Worm (Caenorhabditis elegans): ENCODE measurements around the gene Y56A3A.7.
A peak's percentile ranks its signal among the peaks of the same experiment; 100 is the strongest.

Gene Y56A3A.7

DNA sequence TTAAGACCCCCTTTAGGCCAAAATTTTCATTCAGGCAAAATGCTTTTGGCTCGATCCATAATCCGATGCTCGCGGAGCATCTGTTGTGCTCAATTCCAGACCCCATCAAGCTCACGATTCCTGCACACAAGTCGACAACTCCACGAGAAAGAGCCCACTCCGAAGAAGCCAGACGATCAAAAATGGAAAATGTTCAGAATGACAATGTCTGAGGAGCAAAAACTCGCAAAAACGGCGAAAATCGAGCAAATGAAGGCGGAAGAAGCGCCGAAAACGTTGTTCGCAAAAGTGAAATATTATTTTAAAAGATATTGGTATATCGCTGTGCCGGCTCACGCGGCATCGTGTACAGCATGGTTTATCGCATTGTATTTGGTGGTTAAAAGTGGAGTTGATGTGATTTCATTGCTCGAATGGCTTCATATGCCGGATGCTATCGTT lies 25.1 kb downstream of the Y56A3A.7 start, which contains the start of gene Y56A3A.22:
TSS of gene Y56A3A.22 (plus strand) at position 35 of the 441 bp plus-strand sequence.
- TF ChIP-seq ztf-25 (GFP tag; IDR thresholded peaks at IDR 0.05) (no peak), nhr-90 (tag; optimal IDR thresholded peaks at IDR 0.05) (no peak), cebp-1 (GFP tag; IDR thresholded peaks at IDR 0.05) (no peak), cebp-1 (tag; optimal IDR thresholded peaks at IDR 0.05) (peak; percentile 43), F52B5.7 (tag; optimal IDR thresholded peaks at IDR 0.05) (peak; percentile 87), hlh-12 (tag; optimal IDR thresholded peaks at IDR 0.05) (no peak), hrde-1 (tag; optimal IDR thresholded peaks at IDR 0.05; ENCODE audit: borderline replicate concordance) (peak; percentile 44), ztf-28 (GFP tag; IDR thresholded peaks at IDR 0.05) (no peak), ztf-6 (GFP tag; IDR thresholded peaks at IDR 0.05) (no peak), attf-6 (GFP tag; IDR thresholded peaks at IDR 0.05) (peak; percentile 66), athp-1 (tag; optimal IDR thresholded peaks at IDR 0.05) (peak; percentile 81), nhr-120 (GFP tag; IDR thresholded peaks at IDR 0.05) (0 out of 2 replicates have a peak, but pooled peaks have one; percentile 58), T07F8.4 (tag; optimal IDR thresholded peaks at IDR 0.05) (no peak), mxl-1 (tag; optimal IDR thresholded peaks at IDR 0.05) (no peak), aptf-2 (GFP tag; conservative IDR thresholded peaks at IDR 0.05) (no peak), F33H1.4 (GFP tag; IDR thresholded peaks at IDR 0.05) (no peak), hmg-20 (GFP tag; IDR thresholded peaks at IDR 0.05) (peak; percentile 30; the same call in 1 of the 2 replicates), ceh-40 (GFP tag; IDR thresholded peaks at IDR 0.05) (no peak), fkh-3 (tag; optimal IDR thresholded peaks at IDR 0.05) (peak; percentile 38), xnd-1 (tag; optimal IDR thresholded peaks at IDR 0.05) (no peak), zfh-2 (GFP tag; conservative IDR thresholded peaks at IDR 0.05) (0 out of 2 replicates have a peak, but pooled peaks have one; percentile 16), bed-2 (GFP tag; IDR thresholded peaks at IDR 0.05) (no peak), ztf-18 (tag; optimal IDR thresholded peaks at IDR 0.05) (no peak), lin-54 (GFP tag; optimal IDR thresholded peaks at IDR 0.05) (peak; percentile 8), F57C9.4 (tag; optimal IDR thresholded peaks at IDR 0.05) (no peak), snpc-1.1 (tag; optimal IDR thresholded peaks at IDR 0.05; ENCODE audit: insufficient read depth) (no peak), pbrm-1 (GFP tag; IDR thresholded peaks at IDR 0.05) (peak; percentile 81), ceh-58 (GFP tag; IDR thresholded peaks at IDR 0.05) (no peak), F39B2.1 (GFP tag; IDR thresholded peaks at IDR 0.05) (peak; percentile 24; the same call in 1 of the 2 replicates), F37B4.10 (GFP tag; IDR thresholded peaks at IDR 0.05) (no peak), ztf-22 (GFP tag; optimal IDR thresholded peaks at IDR 0.05) (peak; percentile 22), C17E4.6 (GFP tag; IDR thresholded peaks at IDR 0.05) (0 out of 2 replicates have a peak, but pooled peaks have one; percentile 50), nhr-80 (tag; optimal IDR thresholded peaks at IDR 0.05) (no peak), hmg-1.2 (GFP tag; IDR thresholded peaks at IDR 0.05) (0 out of 2 replicates have a peak, but pooled peaks have one; percentile 18), dpff-1 (tag; optimal IDR thresholded peaks at IDR 0.05) (peak; percentile 68), ceh-27 (GFP tag; optimal IDR thresholded peaks at IDR 0.05) (no peak), aptf-3 (GFP tag; IDR thresholded peaks at IDR 0.05) (peak; percentile 73; the same call in 1 of the 2 replicates), B0336.3 (GFP tag; IDR thresholded peaks at IDR 0.05) (peak; percentile 94), madf-10 (tag; optimal IDR thresholded peaks at IDR 0.05) (peak; percentile 43), ccch-3 (GFP tag; optimal IDR thresholded peaks at IDR 0.05) (no peak), lir-1 (GFP tag; conservative IDR thresholded peaks at IDR 0.05) (no peak), die-1 (tag; optimal IDR thresholded peaks at IDR 0.05) (no peak), D2030.7 (GFP tag; IDR thresholded peaks at IDR 0.05) (0 out of 2 replicates have a peak, but pooled peaks have one; percentile 38), B0261.1 (tag; optimal IDR thresholded peaks at IDR 0.05) (peak; percentile 28), cebp-2 (GFP tag; IDR thresholded peaks at IDR 0.05) (0 out of 2 replicates have a peak, but pooled peaks have one; percentile 76), nfya-2 (GFP tag; IDR thresholded peaks at IDR 0.05) (no peak), mes-4 (tag; optimal IDR thresholded peaks at IDR 0.05) (no peak), Y53F4B.3 (GFP tag; IDR thresholded peaks at IDR 0.05) (no peak), ztf-3 (GFP tag; optimal IDR thresholded peaks at IDR 0.05) (peak; percentile 72), dpl-1 (GFP tag; optimal IDR thresholded peaks at IDR 0.05) (no peak)
